Worm (Caenorhabditis elegans) whole organism, young adult: ENCODE data around the gene algn-9.

ENCODE experiments used
- B0035.1 ChIP-seq: sonication (generic microtip); optimal IDR thresholded peaks from 2 replicates; lab custom pipeline; 2016; ENCODE audit warnings: missing genetic modification characterization, mild to moderate bottlenecking, missing compliant biosample characterization, missing genotype, missing genetic modification reagents
- B0336.3 ChIP-seq: fragments of 200-800 bp; sonication (Bioruptor generic); IDR thresholded peaks from 2 replicates; pipeline ENCODE4 v1.3.6; 2022; ENCODE audit warnings: missing genetic modification characterization, missing compliant biosample characterization
- C17E4.6 ChIP-seq: fragments of 200-800 bp; sonication (Bioruptor generic); IDR thresholded peaks from 2 replicates; pipeline ENCODE4 v1.3.6; 2022; ENCODE audit warnings: missing genetic modification reagents, missing genetic modification characterization, missing compliant biosample characterization
- D2030.7 ChIP-seq: fragments of 200-800 bp; sonication (Bioruptor generic); IDR thresholded peaks from 2 replicates; pipeline ENCODE4 v1.3.6; 2022; ENCODE audit warnings: missing genetic modification reagents, missing genetic modification characterization, missing compliant biosample characterization
- F10E7.11 ChIP-seq: sonication (generic microtip); optimal IDR thresholded peaks from 2 replicates; lab custom pipeline; 2017; ENCODE audit warnings: mild to moderate bottlenecking, missing genetic modification characterization, moderate library complexity, missing compliant biosample characterization
- F55B11.4 ChIP-seq: sonication (generic microtip); optimal IDR thresholded peaks from 2 replicates; lab custom pipeline; 2016; ENCODE audit warnings: missing compliant biosample characterization, missing genetic modification characterization, borderline replicate concordance; ENCODE audit not compliant: insufficient read depth
- F57C9.4 ChIP-seq: sonication (generic microtip); optimal IDR thresholded peaks from 2 replicates; lab custom pipeline; 2017; ENCODE audit warnings: mild to moderate bottlenecking, missing genetic modification characterization, missing compliant biosample characterization
- K12H6.12 ChIP-seq: fragments of 200-800 bp; sonication (Bioruptor generic); optimal IDR thresholded peaks from 2 replicates; lab custom pipeline; 2018; ENCODE audit warnings: mild to moderate bottlenecking, missing genetic modification characterization, missing compliant biosample characterization
- T26A5.8 ChIP-seq: sonication (generic microtip); optimal IDR thresholded peaks from 2 replicates; lab custom pipeline; 2016; ENCODE audit warnings: missing genetic modification characterization, missing compliant biosample characterization
- Y56A3A.18 ChIP-seq: fragments of 200-800 bp; sonication (Bioruptor generic); IDR thresholded peaks from 2 replicates; pipeline ENCODE4 v1.3.6; 2022; ENCODE audit warnings: missing genetic modification reagents, missing genetic modification characterization, missing compliant biosample characterization
- Y79H2A.3 ChIP-seq: fragments of 200-800 bp; sonication (Bioruptor generic); conservative IDR thresholded peaks from 2 replicates; pipeline ENCODE4 v1.3.6; 2022; ENCODE audit warnings: missing genetic modification reagents, missing genetic modification characterization, missing compliant biosample characterization
- Y95B8A.8 ChIP-seq: fragments of 200-800 bp; sonication (Bioruptor generic); IDR thresholded peaks from 2 replicates; pipeline ENCODE4 v1.3.6; 2022; ENCODE audit warnings: missing genetic modification reagents, missing genetic modification characterization, missing compliant biosample characterization
- ZK185.1 ChIP-seq: sonication (generic microtip); optimal IDR thresholded peaks from 2 replicates; lab custom pipeline; 2016; ENCODE audit warnings: mild to moderate bottlenecking, missing genetic modification characterization, missing compliant biosample characterization; ENCODE audit not compliant: poor library complexity, severe bottlenecking
- akir-1 ChIP-seq: fragments of 200-800 bp; sonication (Bioruptor generic); optimal IDR thresholded peaks from 2 replicates; lab custom pipeline; 2018; ENCODE audit warnings: mild to moderate bottlenecking, missing genetic modification characterization, moderate library complexity, missing compliant biosample characterization
- aptf-2 ChIP-seq: fragments of 200-800 bp; sonication (Bioruptor generic); conservative IDR thresholded peaks from 2 replicates; pipeline ENCODE4 v1.3.6; 2022; ENCODE audit warnings: missing genetic modification reagents, missing genetic modification characterization, missing compliant biosample characterization
- ccch-3 ChIP-seq: fragments of 200-800 bp; sonication (Bioruptor generic); optimal IDR thresholded peaks from 2 replicates; lab custom pipeline; 2018; ENCODE audit warnings: mild to moderate bottlenecking, missing genetic modification characterization, missing compliant biosample characterization
- cebp-1 ChIP-seq, 2 experiments: fragments of 200-800 bp in 1 of 2; sonication (Bioruptor generic) in 1 of 2; sonication (generic microtip) in 1 of 2; IDR thresholded peaks in 1 of 2; optimal IDR thresholded peaks in 1 of 2; 2 replicates each; pipeline versions ENCODE4 v1.3.6 to Lab custom; 2017 to 2022; ENCODE audit warnings: missing compliant biosample characterization in 2 of 2, missing genetic modification characterization in 2 of 2, mild to moderate bottlenecking in 1 of 2, missing genetic modification reagents in 1 of 2, moderate library complexity in 1 of 2
- ceh-79 ChIP-seq: sonication (generic microtip); optimal IDR thresholded peaks from 2 replicates; lab custom pipeline; 2017; ENCODE audit warnings: mild to moderate bottlenecking, missing genetic modification characterization, missing compliant biosample characterization
- die-1 ChIP-seq: sonication (generic microtip); optimal IDR thresholded peaks from 2 replicates; lab custom pipeline; 2016; ENCODE audit warnings: missing genotype, mild to moderate bottlenecking, missing genetic modification characterization, missing compliant biosample characterization
- egl-18 ChIP-seq: fragments of 200-800 bp; sonication (Bioruptor generic); IDR thresholded peaks from 2 replicates; pipeline ENCODE4 v1.3.6; 2022; ENCODE audit warnings: missing genetic modification reagents, missing genetic modification characterization, missing compliant biosample characterization
- him-1 ChIP-seq: sonication (generic microtip); optimal IDR thresholded peaks from 2 replicates; lab custom pipeline; 2016; ENCODE audit warnings: missing genotype, missing genetic modification reagents, missing genetic modification characterization, missing compliant biosample characterization
- hlh-26 ChIP-seq: fragments of 200-800 bp; sonication (Bioruptor generic); conservative IDR thresholded peaks from 2 replicates; pipeline ENCODE4 v1.3.6; 2022; ENCODE audit warnings: missing genetic modification reagents, missing genetic modification characterization, missing compliant biosample characterization
- hrde-1 ChIP-seq: sonication (generic microtip); optimal IDR thresholded peaks from 2 replicates; lab custom pipeline; 2016; ENCODE audit warnings: missing genetic modification characterization, mild to moderate bottlenecking, missing compliant biosample characterization, moderate library complexity, missing genotype, missing genetic modification reagents, borderline replicate concordance
- hsf-1 ChIP-seq: fragments of 200-800 bp; sonication (Bioruptor generic); IDR thresholded peaks from 2 replicates; pipeline ENCODE4 v1.3.6; 2022; ENCODE audit warnings: missing genetic modification reagents, missing genetic modification characterization, missing compliant biosample characterization
- let-607 ChIP-seq, 2 experiments: fragments of 200-800 bp in 1 of 2; sonication (Bioruptor generic) in 1 of 2; sonication (generic microtip) in 1 of 2; optimal IDR thresholded peaks; 2 replicates each; lab custom pipeline; 2016 to 2018; ENCODE audit warnings: mild to moderate bottlenecking in 2 of 2, missing compliant biosample characterization in 2 of 2, missing genetic modification characterization in 2 of 2, moderate library complexity in 2 of 2, missing genotype in 1 of 2
- lin-40 ChIP-seq: sonication (generic microtip); optimal IDR thresholded peaks from 2 replicates; lab custom pipeline; 2016; ENCODE audit warnings: missing genetic modification characterization, mild to moderate bottlenecking, missing compliant biosample characterization, missing genotype, missing genetic modification reagents
- lin-54 ChIP-seq: fragments of 200-800 bp; sonication (Bioruptor generic); optimal IDR thresholded peaks from 2 replicates; lab custom pipeline; 2018; ENCODE audit warnings: mild to moderate bottlenecking, missing genetic modification characterization, missing compliant biosample characterization
- lir-1 ChIP-seq: fragments of 200-800 bp; sonication (Bioruptor generic); conservative IDR thresholded peaks from 2 replicates; pipeline ENCODE4 v1.3.6; 2022; ENCODE audit warnings: missing genetic modification reagents, missing genetic modification characterization, missing compliant biosample characterization
- lsy-27 ChIP-seq: sonication (generic microtip); optimal IDR thresholded peaks from 2 replicates; lab custom pipeline; 2017; ENCODE audit warnings: missing genetic modification characterization, mild to moderate bottlenecking, missing compliant biosample characterization, antibody characterized with exemption, missing genotype, borderline replicate concordance; ENCODE audit not compliant: insufficient read depth
- madf-3 ChIP-seq: fragments of 200-800 bp; sonication (Bioruptor generic); IDR thresholded peaks from 2 replicates; pipeline ENCODE4 v1.3.6; 2022; ENCODE audit warnings: missing genetic modification reagents, missing genetic modification characterization, missing compliant biosample characterization
- mel-28 ChIP-seq: sonication (generic microtip); optimal IDR thresholded peaks from 2 replicates; lab custom pipeline; 2016; ENCODE audit warnings: borderline replicate concordance, mild to moderate bottlenecking, missing genetic modification characterization, missing compliant biosample characterization
- mes-4 ChIP-seq: sonication (generic microtip); optimal IDR thresholded peaks from 2 replicates; lab custom pipeline; 2016; ENCODE audit warnings: missing genotype, missing genetic modification characterization, missing compliant biosample characterization
- nfya-1 ChIP-seq: sonication (generic microtip); optimal IDR thresholded peaks from 2 replicates; lab custom pipeline; 2017; ENCODE audit warnings: antibody characterized with exemption, missing compliant biosample characterization, missing genetic modification characterization, borderline replicate concordance; ENCODE audit not compliant: insufficient read depth
- nhr-27 ChIP-seq: fragments of 200-800 bp; sonication (Bioruptor generic); optimal IDR thresholded peaks from 2 replicates; lab custom pipeline; 2018; ENCODE audit warnings: mild to moderate bottlenecking, missing genetic modification characterization, moderate library complexity, missing compliant biosample characterization
- pbrm-1 ChIP-seq: fragments of 200-800 bp; sonication (Bioruptor generic); IDR thresholded peaks from 2 replicates; pipeline ENCODE4 v1.3.6; 2022; ENCODE audit warnings: missing genetic modification reagents, missing genetic modification characterization, missing compliant biosample characterization
- pha-4 ChIP-seq: fragments of 150-350 bp; sonication (generic microtip); optimal IDR thresholded peaks from 2 replicates; lab custom pipeline; 2014; ENCODE audit warnings: missing biosample characterization, missing genetic modification reagents, missing genetic modification characterization
- rpc-1 ChIP-seq, 2 experiments: fragments of 150-350 bp in 1 of 2; sonication (generic microtip) in 1 of 2; optimal IDR thresholded peaks; 2 replicates each; lab custom pipeline; 2014 to 2018; ENCODE audit warnings: missing biosample characterization in 1 of 2, missing genetic modification characterization in 1 of 2, missing genetic modification reagents in 1 of 2, missing genotype in 1 of 2
- snpc-1.3 ChIP-seq: sonication (generic microtip); optimal IDR thresholded peaks from 2 replicates; lab custom pipeline; 2017; ENCODE audit warnings: missing genetic modification characterization, mild to moderate bottlenecking, missing compliant biosample characterization, antibody characterized with exemption, moderate library complexity, missing genotype, missing genetic modification reagents; ENCODE audit not compliant: insufficient read depth
- snpc-4 ChIP-seq, 5 experiments: fragments of 150-350 bp in 1 of 5; sonication (generic microtip) in 4 of 5; optimal IDR thresholded peaks; 2 replicates each; lab custom pipeline; 2014 to 2018; ENCODE audit warnings: missing genetic modification characterization in 5 of 5, missing biosample characterization in 3 of 5, antibody characterized with exemption in 2 of 5, mild to moderate bottlenecking in 2 of 5, missing compliant biosample characterization in 2 of 5, missing genotype in 2 of 5, moderate library complexity in 2 of 5, missing genetic modification reagents in 1 of 5
- unc-130 ChIP-seq: sonication (generic microtip); optimal IDR thresholded peaks from 2 replicates; lab custom pipeline; 2016; ENCODE audit warnings: missing genetic modification reagents, missing genetic modification characterization, missing compliant biosample characterization
- zfh-2 ChIP-seq: fragments of 200-800 bp; sonication (Bioruptor generic); conservative IDR thresholded peaks from 2 replicates; pipeline ENCODE4 v1.3.6; 2022; ENCODE audit warnings: missing genetic modification reagents, missing genetic modification characterization, missing compliant biosample characterization
- ztf-18 ChIP-seq: sonication (generic microtip); optimal IDR thresholded peaks from 2 replicates; lab custom pipeline; 2016; ENCODE audit warnings: missing genotype, mild to moderate bottlenecking, missing genetic modification characterization, missing compliant biosample characterization
- ztf-26 ChIP-seq: sonication (generic microtip); optimal IDR thresholded peaks from 2 replicates; lab custom pipeline; 2017; ENCODE audit warnings: missing genetic modification characterization, missing compliant biosample characterization
- ztf-3 ChIP-seq: fragments of 200-800 bp; sonication (Bioruptor generic); optimal IDR thresholded peaks from 2 replicates; lab custom pipeline; 2018; ENCODE audit warnings: mild to moderate bottlenecking, missing genetic modification characterization, missing compliant biosample characterization

Gene algn-9

DNA sequence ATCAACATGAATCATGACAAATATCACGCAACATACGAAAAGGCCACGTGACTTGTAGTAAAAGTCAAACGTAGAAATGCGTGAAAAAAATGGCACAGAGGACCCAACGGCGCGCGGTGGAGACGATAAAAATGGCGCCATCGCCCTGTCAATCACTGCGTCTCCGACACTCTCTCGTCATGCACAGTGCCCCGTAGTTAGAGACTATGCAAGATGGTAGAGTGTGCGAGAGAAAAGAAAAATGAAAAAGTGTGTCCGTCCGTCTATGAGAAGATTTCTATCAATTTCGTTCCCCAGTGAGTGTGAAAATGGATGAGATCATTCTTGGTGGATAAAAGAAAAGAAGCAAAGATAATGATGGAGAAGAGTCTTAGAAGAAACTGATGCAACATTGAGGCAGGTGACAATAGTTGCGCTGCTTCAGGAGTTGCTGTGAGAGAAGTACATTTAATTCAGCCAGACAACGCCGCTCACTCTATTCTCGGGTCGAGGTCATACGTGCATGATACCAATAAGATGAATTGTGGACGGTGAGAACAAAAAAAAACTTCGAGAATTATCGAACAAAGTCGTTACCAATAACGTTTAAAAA is 28.6 kb upstream of the algn-9 start (continued):
- TF ChIP-seq D2030.7 (no peak), nhr-27 (no peak), hrde-1 (tag; lab: Kevin White, UChicago) (no peak), pbrm-1 (GFP tag; lab: Robert Waterston, UW) (peak; percentile 8; the same call in 1 of the 2 replicates), K12H6.12 (tag; lab: Kevin White, UChicago) (peak; percentile 16), madf-3 (GFP tag; lab: Robert Waterston, UW) (no peak), lir-1 (GFP tag; lab: Robert Waterston, UW) (peak; percentile 15; the same call in 1 of the 2 replicates), hlh-26 (GFP tag; lab: Robert Waterston, UW) (no peak), lsy-27 (tag; lab: Kevin White, UChicago) (no peak), rpc-1 (optimal IDR thresholded peaks at IDR 0.05; lab: Kevin White, UChicago) (no peak), rpc-1 (tag; optimal IDR thresholded peaks at IDR 0.05; lab: Kevin White, UChicago) (no peak), C17E4.6 (GFP tag; lab: Robert Waterston, UW) (no peak), ztf-18 (no peak), hsf-1 (GFP tag; lab: Robert Waterston, UW) (peak; percentile 64), cebp-1 (GFP tag; IDR thresholded peaks at IDR 0.05; lab: Robert Waterston, UW) (no peak), cebp-1 (tag; optimal IDR thresholded peaks at IDR 0.05; lab: Kevin White, UChicago) (no peak), F55B11.4 (tag; lab: Kevin White, UChicago) (no peak), Y95B8A.8 (GFP tag; lab: Robert Waterston, UW) (0 out of 2 replicates have a peak, but pooled peaks have one; percentile 36), Y79H2A.3 (GFP tag; lab: Robert Waterston, UW) (no peak), akir-1 (GFP tag; lab: Kevin White, UChicago) (no peak), snpc-1.3 (tag; lab: Kevin White, UChicago) (no peak), ztf-3 (GFP tag; lab: Kevin White, UChicago) (peak; percentile 65), mel-28 (tag; lab: Kevin White, UChicago) (no peak), lin-54 (GFP tag; lab: Kevin White, UChicago) (peak; percentile 7), B0336.3 (GFP tag; lab: Robert Waterston, UW) (peak; percentile 73), ccch-3 (no peak), pha-4 (tag; lab: Kevin White, UChicago) (peak; percentile 51), egl-18 (GFP tag; lab: Robert Waterston, UW) (no peak), ZK185.1 (tag; lab: Kevin White, UChicago) (no peak), T26A5.8 (tag; lab: Kevin White, UChicago) (no peak), die-1 (tag; lab: Kevin White, UChicago) (no peak), mes-4 (tag; lab: Kevin White, UChicago) (no peak), aptf-2 (GFP tag; lab: Robert Waterston, UW) (0 out of 2 replicates have a peak, but pooled peaks have one; percentile 38), zfh-2 (GFP tag; lab: Robert Waterston, UW) (peak; percentile 66), F57C9.4 (tag; lab: Kevin White, UChicago) (no peak), lin-40 (peak; percentile 15), nfya-1 (tag; lab: Kevin White, UChicago) (no peak), ztf-26 (tag; lab: Kevin White, UChicago) (peak; percentile 84), F10E7.11 (no peak), B0035.1 (tag; lab: Kevin White, UChicago) (peak; percentile 9), ceh-79 (tag; lab: Kevin White, UChicago) (no peak), Y56A3A.18 (GFP tag; lab: Robert Waterston, UW) (0 out of 2 replicates have a peak, but pooled peaks have one; percentile 9), snpc-4 (GFP tag; optimal IDR thresholded peaks at IDR 0.05; lab: Kevin White, UChicago) (no peak), snpc-4 (tag; optimal IDR thresholded peaks at IDR 0.05; lab: Kevin White, UChicago) (peak in 2 of 4 experiments; percentile 36 to 68), him-1 (tag; lab: Kevin White, UChicago) (no peak), unc-130 (GFP tag; lab: Kevin White, UChicago) (no peak), let-607 (tag; optimal IDR thresholded peaks at IDR 0.05; lab: Kevin White, UChicago) (peak in 1 of 2 experiments; percentile 19)
